Worm (Caenorhabditis elegans): ENCODE measurements around the gene frpr-11.

frpr-11 gene

DNA sequence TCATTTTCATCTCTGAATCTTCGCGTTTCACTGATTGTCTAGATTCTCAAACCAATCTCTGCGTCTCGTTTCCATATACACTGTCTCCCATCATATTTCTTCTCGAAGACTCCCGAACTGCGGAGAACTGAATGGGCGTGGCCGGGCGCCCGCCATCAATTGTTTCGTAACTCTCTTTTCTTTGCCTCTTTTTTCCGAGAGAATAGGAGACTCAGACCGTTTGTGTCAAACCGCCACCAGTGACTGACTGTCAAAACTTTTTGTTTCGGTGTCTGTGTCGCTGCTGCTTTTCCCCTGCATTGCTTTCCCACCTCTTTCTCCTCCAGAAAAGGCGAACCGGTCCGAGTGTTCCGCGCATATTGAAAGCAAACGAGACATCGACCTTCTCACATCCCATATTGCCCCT is 29.2 kb downstream of the frpr-11 start, which contains the start of gene unc-23 (continued):
- TF ChIP-seq Y95B8A.8 (GFP tag; IDR thresholded peaks at IDR 0.05), result 0 out of 2 replicates have a peak, but pooled peaks have one; percentile 43
- peak; percentile 86 for TF ChIP-seq madf-10 (tag; optimal IDR thresholded peaks at IDR 0.05)
- TF ChIP-seq mcd-1 (GFP tag; IDR thresholded peaks at IDR 0.05), result peak; percentile 66
- TF ChIP-seq mel-28 (tag; optimal IDR thresholded peaks at IDR 0.05; ENCODE audit: borderline replicate concordance), result no peak
- TF ChIP-seq B0336.3 (GFP tag; IDR thresholded peaks at IDR 0.05), result peak; percentile 73; the same call in 1 of the 2 replicates
- no peak for TF ChIP-seq ceh-58 (GFP tag; IDR thresholded peaks at IDR 0.05)
- peak; percentile 54 for TF ChIP-seq ama-1 (optimal IDR thresholded peaks at IDR 0.05)
- TF ChIP-seq ama-1 (GFP tag; optimal IDR thresholded peaks at IDR 0.05), result no peak
- TF ChIP-seq unc-62 (GFP tag; optimal IDR thresholded peaks at IDR 0.05), result peak; percentile 87
- peak; percentile 81 for TF ChIP-seq ekl-4 (GFP tag; IDR thresholded peaks at IDR 0.05)
- no peak for TF ChIP-seq nfya-1 (tag; optimal IDR thresholded peaks at IDR 0.05; ENCODE audit: borderline replicate concordance, insufficient read depth)
- no peak for TF ChIP-seq F57C9.4 (tag; optimal IDR thresholded peaks at IDR 0.05)
- peak in 1 of 3 experiments; percentile 29 for TF ChIP-seq lin-35 (GFP tag; optimal IDR thresholded peaks at IDR 0.05)
- TF ChIP-seq F49E8.2 (tag; optimal IDR thresholded peaks at IDR 0.05; ENCODE audit: insufficient read depth), result no peak
- no peak for TF ChIP-seq cebp-2 (GFP tag; IDR thresholded peaks at IDR 0.05)
- TF ChIP-seq nhr-90 (tag; optimal IDR thresholded peaks at IDR 0.05), result peak; percentile 74
- TF ChIP-seq ztf-26 (tag; optimal IDR thresholded peaks at IDR 0.05), result peak; percentile 90
- no peak for TF ChIP-seq F39B2.1 (GFP tag; IDR thresholded peaks at IDR 0.05)
- peak; percentile 10 for TF ChIP-seq die-1 (tag; optimal IDR thresholded peaks at IDR 0.05)
- TF ChIP-seq lag-1 (GFP tag; IDR thresholded peaks at IDR 0.05), result no peak
- peak; percentile 64 for TF ChIP-seq dox-1 (GFP tag; IDR thresholded peaks at IDR 0.05)
- peak; percentile 81 for TF ChIP-seq ceh-79 (tag; optimal IDR thresholded peaks at IDR 0.05)
- no peak for TF ChIP-seq madf-6 (GFP tag; IDR thresholded peaks at IDR 0.05)
- peak; percentile 82 for TF ChIP-seq tlf-1 (GFP tag; optimal IDR thresholded peaks at IDR 0.05)
- TF ChIP-seq nfyb-1 (GFP tag; IDR thresholded peaks at IDR 0.05), result peak; percentile 90
- no peak for TF ChIP-seq snpc-1.1 (tag; optimal IDR thresholded peaks at IDR 0.05; ENCODE audit: insufficient read depth)
- peak; percentile 78 for TF ChIP-seq ztf-3 (GFP tag; optimal IDR thresholded peaks at IDR 0.05)
- TF ChIP-seq ZK185.1 (tag; optimal IDR thresholded peaks at IDR 0.05; ENCODE audit: poor library complexity, severe bottlenecking), result peak; percentile 71
- TF ChIP-seq lin-26 (GFP tag; IDR thresholded peaks at IDR 0.05), result peak; percentile 64; the same call in 1 of the 2 replicates
- 0 out of 2 replicates have a peak, but pooled peaks have one; percentile 54 for TF ChIP-seq egl-18 (GFP tag; IDR thresholded peaks at IDR 0.05)
- TF ChIP-seq attf-5 (GFP tag; optimal IDR thresholded peaks at IDR 0.05), result peak; percentile 81
- TF ChIP-seq F37B4.10 (GFP tag; IDR thresholded peaks at IDR 0.05), result no peak
- TF ChIP-seq sptf-2 (GFP tag; optimal IDR thresholded peaks at IDR 0.05), result no peak
- TF ChIP-seq mxl-1 (tag; optimal IDR thresholded peaks at IDR 0.05), result no peak
- TF ChIP-seq atf-7 (tag; optimal IDR thresholded peaks at IDR 0.05), result peak; percentile 87
- TF ChIP-seq Y53G8AR.9 (GFP tag; conservative IDR thresholded peaks at IDR 0.05), result peak; percentile 84
- peak; percentile 40 to 75 for TF ChIP-seq let-607 (tag; optimal IDR thresholded peaks at IDR 0.05)
- no peak for TF ChIP-seq nhr-120 (GFP tag; IDR thresholded peaks at IDR 0.05)
- TF ChIP-seq nhr-80 (tag; optimal IDR thresholded peaks at IDR 0.05), result peak; percentile 76
- TF ChIP-seq pbrm-1 (GFP tag; IDR thresholded peaks at IDR 0.05), result peak; percentile 75
- TF ChIP-seq sea-2 (GFP tag; IDR thresholded peaks at IDR 0.05), result no peak
- no peak for TF ChIP-seq snpc-4 (GFP tag; optimal IDR thresholded peaks at IDR 0.05)
- peak in 3 of 4 experiments; percentile 36 to 40 (median 39) for TF ChIP-seq snpc-4 (tag; optimal IDR thresholded peaks at IDR 0.05)
- TF ChIP-seq lin-54 (GFP tag; optimal IDR thresholded peaks at IDR 0.05), result peak; percentile 54
- no peak for TF ChIP-seq snpc-3.4 (tag; optimal IDR thresholded peaks at IDR 0.05)
- peak; percentile 45 for TF ChIP-seq pha-4 (tag; optimal IDR thresholded peaks at IDR 0.05)
- TF ChIP-seq snpc-1.3 (tag; optimal IDR thresholded peaks at IDR 0.05; ENCODE audit: insufficient read depth), result peak; percentile 2
- TF ChIP-seq gei-17 (GFP tag; optimal IDR thresholded peaks at IDR 0.05), result peak; percentile 81
- TF ChIP-seq nfya-2 (GFP tag; IDR thresholded peaks at IDR 0.05), result no peak

Data from whole organism, young adult.